Worm (Caenorhabditis elegans) whole organism, L1 larva: ENCODE data around the gene pat-6.
A peak's percentile ranks its signal among the peaks of the same experiment; 100 is the strongest.

Experiments
- C04F5.9 ChIP-seq: sonication (generic microtip); optimal IDR thresholded peaks from 2 replicates; lab custom pipeline; 2016; ENCODE audit warnings: missing genetic modification characterization, missing compliant biosample characterization
- C16A3.4 ChIP-seq: fragments of 150-350 bp; optimal IDR thresholded peaks from 2 replicates; lab custom pipeline; 2014; ENCODE audit warnings: missing biosample characterization, missing genetic modification characterization
- F16B12.6 ChIP-seq: fragments of 150-350 bp; optimal IDR thresholded peaks from 2 replicates; lab custom pipeline; 2014; ENCODE audit warnings: missing biosample characterization, missing genetic modification characterization
- Y116A8C.19 ChIP-seq: sonication (generic microtip); optimal IDR thresholded peaks from 2 replicates; lab custom pipeline; 2016; ENCODE audit warnings: missing compliant biosample characterization, missing genetic modification characterization, borderline replicate concordance
- aha-1 ChIP-seq: fragments of 150-350 bp; optimal IDR thresholded peaks from 2 replicates; lab custom pipeline; 2014; ENCODE audit warnings: missing biosample characterization, missing genetic modification characterization
- aly-2 ChIP-seq: fragments of 150-350 bp; optimal IDR thresholded peaks from 2 replicates; lab custom pipeline; 2014; ENCODE audit warnings: missing biosample characterization, missing genetic modification characterization
- ama-1 ChIP-seq: fragments of 150-350 bp; optimal IDR thresholded peaks from 2 replicates; lab custom pipeline; 2014
- blmp-1 ChIP-seq: fragments of 150-350 bp; optimal IDR thresholded peaks from 2 replicates; lab custom pipeline; 2014; ENCODE audit warnings: missing biosample characterization, missing genetic modification characterization
- ceh-82 ChIP-seq, 3 experiments: fragments of 150-350 bp in 1 of 3; sonication (generic microtip) in 2 of 3; optimal IDR thresholded peaks; 2 replicates each; lab custom pipeline; 2014 to 2017; ENCODE audit warnings: missing biosample characterization in 3 of 3, missing genetic modification characterization in 3 of 3
- ceh-90 ChIP-seq: sonication (generic microtip); optimal IDR thresholded peaks from 2 replicates; lab custom pipeline; 2016; ENCODE audit warnings: missing genetic modification characterization, missing compliant biosample characterization
- dpl-1 ChIP-seq, 3 experiments: fragments of 150-350 bp in 2 of 3; sonication (generic microtip) in 1 of 3; optimal IDR thresholded peaks; 2 replicates each; lab custom pipeline; 2014 to 2017; ENCODE audit warnings: missing biosample characterization in 3 of 3, missing genetic modification characterization in 3 of 3, missing genetic modification reagents in 3 of 3
- efl-1 ChIP-seq, 4 experiments: fragments of 150-350 bp; optimal IDR thresholded peaks in 3 of 4; peaks in 1 of 4; 1 replicate in 1 of 4; 2 replicates in 3 of 4; lab custom pipeline; 2014; ENCODE audit warnings: missing biosample characterization in 2 of 4, missing genetic modification characterization in 2 of 4, missing genetic modification reagents in 2 of 4
- efl-3 ChIP-seq: fragments of 200-800 bp; sonication (Bioruptor generic); optimal IDR thresholded peaks from 2 replicates; lab custom pipeline; 2018; ENCODE audit warnings: mild to moderate bottlenecking, missing genetic modification characterization, missing compliant biosample characterization
- egl-27 ChIP-seq, 2 experiments: fragments of 150-350 bp in 1 of 2; sonication (generic microtip); optimal IDR thresholded peaks; 3 replicates each; lab custom pipeline; 2017 to 2018; ENCODE audit warnings: missing biosample characterization in 2 of 2, missing genetic modification characterization in 2 of 2, missing genetic modification reagents in 2 of 2
- elt-3 ChIP-seq, 6 experiments: fragments of 150-350 bp in 1 of 6; sonication (generic microtip); optimal IDR thresholded peaks; 2 replicates each; lab custom pipeline; 2017 to 2018; ENCODE audit warnings: missing biosample characterization in 6 of 6, missing genetic modification characterization in 6 of 6, inconsistent platforms in 1 of 6
- fkh-10 ChIP-seq: sonication (generic microtip); optimal IDR thresholded peaks from 2 replicates; lab custom pipeline; 2017; ENCODE audit warnings: missing biosample characterization, missing genetic modification reagents, missing genetic modification characterization
- fkh-8 ChIP-seq: sonication (generic microtip); optimal IDR thresholded peaks from 2 replicates; lab custom pipeline; 2016; ENCODE audit warnings: mild to moderate bottlenecking, missing genetic modification characterization, missing compliant biosample characterization
- fos-1 ChIP-seq: fragments of 150-350 bp; optimal IDR thresholded peaks from 2 replicates; lab custom pipeline; 2014; ENCODE audit warnings: missing biosample characterization, missing genetic modification characterization
- grh-1 ChIP-seq: fragments of 200-800 bp; sonication (Bioruptor generic); IDR thresholded peaks from 2 replicates; pipeline ENCODE4 v1.3.6; 2022; ENCODE audit warnings: missing genetic modification reagents, missing genetic modification characterization, missing compliant biosample characterization
- hlh-4 ChIP-seq: sonication (generic microtip); optimal IDR thresholded peaks from 2 replicates; lab custom pipeline; 2016; ENCODE audit warnings: mild to moderate bottlenecking, missing genetic modification characterization, missing compliant biosample characterization
- irx-1 ChIP-seq: sonication (generic microtip); optimal IDR thresholded peaks from 2 replicates; lab custom pipeline; 2016; ENCODE audit warnings: missing genetic modification characterization, missing compliant biosample characterization
- isw-1 ChIP-seq: fragments of 200-800 bp; sonication (Bioruptor generic); IDR thresholded peaks from 2 replicates; pipeline ENCODE4 v1.3.6; 2022; ENCODE audit warnings: missing genetic modification characterization, missing compliant biosample characterization
- jun-1 ChIP-seq: fragments of 150-350 bp; optimal IDR thresholded peaks from 2 replicates; lab custom pipeline; 2014; ENCODE audit warnings: missing biosample characterization, missing genetic modification reagents, missing genetic modification characterization
- lin-13 ChIP-seq: fragments of 150-350 bp; optimal IDR thresholded peaks from 2 replicates; lab custom pipeline; 2014; ENCODE audit warnings: missing biosample characterization, missing genetic modification reagents, missing genetic modification characterization
- lin-14 ChIP-seq: fragments of 200-800 bp; sonication (Bioruptor generic); optimal IDR thresholded peaks from 2 replicates; lab custom pipeline; 2018; ENCODE audit warnings: mild to moderate bottlenecking, missing genetic modification characterization, moderate library complexity, missing compliant biosample characterization
- lin-15B ChIP-seq: fragments of 150-350 bp; sonication (generic microtip); optimal IDR thresholded peaks from 3 replicates; lab custom pipeline; 2014; ENCODE audit warnings: missing biosample characterization, missing genetic modification characterization
- lin-39 ChIP-seq: fragments of 150-350 bp; optimal IDR thresholded peaks from 2 replicates; lab custom pipeline; 2014; ENCODE audit warnings: missing biosample characterization, missing genetic modification reagents, missing genetic modification characterization
- lir-3 ChIP-seq: sonication (generic microtip); optimal IDR thresholded peaks from 2 replicates; lab custom pipeline; 2016; ENCODE audit warnings: mild to moderate bottlenecking, missing genetic modification characterization, moderate library complexity, missing compliant biosample characterization; ENCODE audit not compliant: poor library complexity
- lsy-2 ChIP-seq, 2 experiments: fragments of 150-350 bp; optimal IDR thresholded peaks; 2 replicates each; lab custom pipeline; 2014; ENCODE audit warnings: missing biosample characterization in 2 of 2, missing genetic modification characterization in 2 of 2
- mab-9 ChIP-seq: fragments of 200-800 bp; sonication (Bioruptor generic); IDR thresholded peaks from 2 replicates; pipeline ENCODE4 v1.3.6; 2022; ENCODE audit warnings: missing genetic modification reagents, missing genetic modification characterization, missing compliant biosample characterization
- mdl-1 ChIP-seq, 2 experiments: fragments of 150-350 bp; optimal IDR thresholded peaks; 2 replicates each; lab custom pipeline; 2014 to 2017; ENCODE audit warnings: missing biosample characterization in 2 of 2, missing genetic modification characterization in 2 of 2, inconsistent platforms in 1 of 2
- mep-1 ChIP-seq: fragments of 150-350 bp; optimal IDR thresholded peaks from 2 replicates; lab custom pipeline; 2014; ENCODE audit warnings: missing biosample characterization, missing genetic modification characterization
- nhr-19 ChIP-seq: fragments of 200-800 bp; sonication (Bioruptor generic); conservative IDR thresholded peaks from 2 replicates; pipeline ENCODE4 v1.3.6; 2022; ENCODE audit warnings: missing genetic modification characterization, missing compliant biosample characterization
- nhr-20 ChIP-seq: sonication (generic microtip); optimal IDR thresholded peaks from 2 replicates; lab custom pipeline; 2016; ENCODE audit warnings: mild to moderate bottlenecking, missing genetic modification characterization, missing compliant biosample characterization
- nhr-237 ChIP-seq: fragments of 150-350 bp; optimal IDR thresholded peaks from 2 replicates; lab custom pipeline; 2014; ENCODE audit warnings: missing biosample characterization, missing genetic modification characterization
- nhr-28 ChIP-seq: fragments of 150-350 bp; optimal IDR thresholded peaks from 2 replicates; lab custom pipeline; 2014; ENCODE audit warnings: missing biosample characterization, missing genetic modification characterization
- nhr-47 ChIP-seq: sonication (generic microtip); optimal IDR thresholded peaks from 2 replicates; lab custom pipeline; 2016; ENCODE audit warnings: mild to moderate bottlenecking, missing genetic modification characterization, moderate library complexity, missing compliant biosample characterization
- nhr-71 ChIP-seq: sonication (generic microtip); optimal IDR thresholded peaks from 2 replicates; lab custom pipeline; 2016; ENCODE audit warnings: mild to moderate bottlenecking, missing genetic modification characterization, moderate library complexity, missing compliant biosample characterization
- nhr-77 ChIP-seq: fragments of 150-350 bp; optimal IDR thresholded peaks from 2 replicates; lab custom pipeline; 2014; ENCODE audit warnings: missing biosample characterization, missing genetic modification characterization
- nhr-85 ChIP-seq: sonication (generic microtip); peaks from one replicate; lab custom pipeline; 2016; ENCODE audit warnings: missing genetic modification characterization, inconsistent platforms, missing compliant biosample characterization
- nhr-90 ChIP-seq: sonication (generic microtip); optimal IDR thresholded peaks from 2 replicates; lab custom pipeline; 2016; ENCODE audit warnings: mild to moderate bottlenecking, missing genetic modification characterization, missing compliant biosample characterization; ENCODE audit not compliant: poor library complexity
- pax-3 ChIP-seq: fragments of 200-800 bp; sonication (Bioruptor generic); optimal IDR thresholded peaks from 2 replicates; lab custom pipeline; 2018; ENCODE audit warnings: mild to moderate bottlenecking, missing genetic modification characterization, moderate library complexity, missing compliant biosample characterization
- pqm-1 ChIP-seq: sonication (generic microtip); optimal IDR thresholded peaks from 3 replicates; lab custom pipeline; 2017; ENCODE audit warnings: missing biosample characterization, missing genetic modification characterization
- rnt-1 ChIP-seq: sonication (generic microtip); optimal IDR thresholded peaks from 2 replicates; lab custom pipeline; 2016; ENCODE audit warnings: mild to moderate bottlenecking, missing genetic modification characterization, moderate library complexity, missing compliant biosample characterization
- snpc-4 ChIP-seq: fragments of 150-350 bp; optimal IDR thresholded peaks from 2 replicates; lab custom pipeline; 2014; ENCODE audit warnings: missing biosample characterization, missing genetic modification characterization
- sptf-1 ChIP-seq: fragments of 150-350 bp; optimal IDR thresholded peaks from 2 replicates; lab custom pipeline; 2014; ENCODE audit warnings: missing biosample characterization, missing genetic modification characterization
- tbx-2 ChIP-seq: sonication (generic microtip); optimal IDR thresholded peaks from 2 replicates; lab custom pipeline; 2016; ENCODE audit warnings: missing genetic modification characterization, missing compliant biosample characterization
- tlp-1 ChIP-seq: fragments of 150-350 bp; optimal IDR thresholded peaks from 2 replicates; lab custom pipeline; 2014; ENCODE audit warnings: missing biosample characterization, missing genetic modification characterization
- unc-130 ChIP-seq: fragments of 150-350 bp; optimal IDR thresholded peaks from 2 replicates; lab custom pipeline; 2017; ENCODE audit warnings: missing biosample characterization, missing genetic modification characterization, inconsistent platforms
- unc-98 ChIP-seq: fragments of 200-800 bp; sonication (Bioruptor generic); IDR thresholded peaks from 2 replicates; pipeline ENCODE4 v1.3.6; 2022; ENCODE audit warnings: missing genetic modification characterization, missing compliant biosample characterization
- vab-15 ChIP-seq: sonication (generic microtip); optimal IDR thresholded peaks from 2 replicates; lab custom pipeline; 2017; ENCODE audit warnings: missing genotype, mild to moderate bottlenecking, missing genetic modification characterization, missing compliant biosample characterization
- xbp-1 ChIP-seq: sonication (generic microtip); optimal IDR thresholded peaks from 2 replicates; lab custom pipeline; 2016; ENCODE audit warnings: missing genetic modification characterization, missing compliant biosample characterization
- zag-1 ChIP-seq: fragments of 150-350 bp; optimal IDR thresholded peaks from 2 replicates; lab custom pipeline; 2014; ENCODE audit warnings: missing biosample characterization, missing genetic modification characterization

The pat-6 gene

ce11 chrIV:255379-255857, 8.6 kb downstream of the pat-6 start, which contains the start of gene rcat-1:
Gene rcat-1, minus strand, starts transcription at chrIV:255429.
- no peak for TF ChIP-seq aha-1
- TF ChIP-seq mdl-1 (tag; optimal IDR thresholded peaks at IDR 0.05; lab: Kevin White, UChicago) = peak in 1 of 2 experiments; percentile 74
- TF ChIP-seq rnt-1 (tag; lab: Kevin White, UChicago) = peak; percentile 84
- TF ChIP-seq isw-1 (GFP tag; lab: Robert Waterston, UW) = peak; percentile 80
- TF ChIP-seq mab-9 = no peak
- no peak for TF ChIP-seq pqm-1
- TF ChIP-seq ceh-90 (tag; lab: Kevin White, UChicago) = peak; percentile 35
- TF ChIP-seq grh-1 (GFP tag; lab: Robert Waterston, UW) = no peak
- no peak for TF ChIP-seq hlh-4
- TF ChIP-seq F16B12.6 = peak; percentile 73
- peak; percentile 75 for TF ChIP-seq xbp-1 (tag; lab: Kevin White, UChicago)
- TF ChIP-seq lir-3 = peak; percentile 43
- no peak for TF ChIP-seq vab-15 (tag; lab: Kevin White, UChicago)
- peak; percentile 29 for TF ChIP-seq pax-3
- peak; percentile 87 for TF ChIP-seq mep-1 (tag; lab: Kevin White, UChicago)
- peak; percentile 87 for TF ChIP-seq nhr-85
- peak; percentile 72 for TF ChIP-seq nhr-19 (GFP tag; lab: Robert Waterston, UW)
- TF ChIP-seq lsy-2 (tag; optimal IDR thresholded peaks at IDR 0.05; lab: Kevin White, UChicago) = peak; percentile 85 to 96
- TF ChIP-seq nhr-20 (tag; lab: Kevin White, UChicago) = peak; percentile 63
- peak; percentile 14 for TF ChIP-seq lin-39
- peak; percentile 72 for TF ChIP-seq lin-14 (GFP tag; lab: Kevin White, UChicago)
- TF ChIP-seq fkh-10 = peak; percentile 32
- TF ChIP-seq nhr-47 (tag; lab: Kevin White, UChicago) = peak; percentile 84
- peak; percentile 91 for TF ChIP-seq lin-13 (GFP tag; lab: Kevin White, UChicago)
- peak; percentile 49 for TF ChIP-seq zag-1 (tag; lab: Kevin White, UChicago)
- no peak for TF ChIP-seq tlp-1 (tag; lab: Kevin White, UChicago)
- no peak for TF ChIP-seq nhr-28 (tag; lab: Kevin White, UChicago)
- no peak for TF ChIP-seq efl-3 (GFP tag; lab: Kevin White, UChicago)
- peak; percentile 29 for TF ChIP-seq snpc-4 (tag; lab: Kevin White, UChicago)
- peak; percentile 10 for TF ChIP-seq aly-2 (tag; lab: Kevin White, UChicago)
- peak; percentile 81 for TF ChIP-seq nhr-237 (tag; lab: Kevin White, UChicago)
- TF ChIP-seq C16A3.4 (tag; lab: Kevin White, UChicago) = peak; percentile 97
- TF ChIP-seq elt-3 (tag; optimal IDR thresholded peaks at IDR 0.05; lab: Kevin White, UChicago) = peak in 3 of 6 experiments; percentile 59 to 93 (median 66)
- peak; percentile 47 for TF ChIP-seq irx-1 (tag; lab: Kevin White, UChicago)
- TF ChIP-seq nhr-77 (tag; lab: Kevin White, UChicago) = peak; percentile 82
- TF ChIP-seq sptf-1 (tag; lab: Kevin White, UChicago) = no peak
- peak; percentile 80 for TF ChIP-seq tbx-2 (tag; lab: Kevin White, UChicago)
- TF ChIP-seq unc-98 = no peak
- TF ChIP-seq lin-15B = peak; percentile 96
- peak; percentile 52 for TF ChIP-seq fos-1
- TF ChIP-seq unc-130 (tag; lab: Kevin White, UChicago) = peak; percentile 98
- TF ChIP-seq jun-1 (tag; lab: Kevin White, UChicago) = peak; percentile 71
- TF ChIP-seq dpl-1 (GFP tag; optimal IDR thresholded peaks at IDR 0.05; lab: Kevin White, UChicago) = peak; percentile 94 to 97 (median 95)
- peak; percentile 88 for TF ChIP-seq nhr-71 (tag; lab: Kevin White, UChicago)
- TF ChIP-seq C04F5.9 (tag; lab: Kevin White, UChicago) = peak; percentile 20
- no peak for TF ChIP-seq Y116A8C.19 (tag; lab: Kevin White, UChicago)
- peak; percentile 92 to 97 for TF ChIP-seq efl-1 (optimal IDR thresholded peaks at IDR 0.05; lab: Kevin White, UChicago)
- peak; percentile 96 to 99 for TF ChIP-seq efl-1 (GFP tag; optimal IDR thresholded peaks at IDR 0.05 in 1 of 2; lab: Kevin White, UChicago)
- peak; percentile 87 for TF ChIP-seq blmp-1 (tag; lab: Kevin White, UChicago)
- TF ChIP-seq ceh-82 (tag; optimal IDR thresholded peaks at IDR 0.05; lab: Kevin White, UChicago) = peak; percentile 78 to 95 (median 81)
- peak; percentile 55 for TF ChIP-seq nhr-90
- peak; percentile 76 for TF ChIP-seq fkh-8 (tag; lab: Kevin White, UChicago)
- peak in 1 of 2 experiments; percentile 43 for TF ChIP-seq egl-27 (tag; optimal IDR thresholded peaks at IDR 0.05; lab: Kevin White, UChicago)
- peak; percentile 8 for TF ChIP-seq ama-1 (lab: Kevin White, UChicago)
